Fruit fly (Drosophila melanogaster) whole organism, embryonic: ENCODE data around the gene r-cup.

Source experiments
- Aef1 ChIP-seq: fragments of 200-800 bp; sonication (Bioruptor generic); IDR thresholded peaks from 3 replicates; pipeline ENCODE4 v1.3.6; 2022; ENCODE audit warnings: missing biosample characterization, missing genetic modification characterization
- Bdp1 ChIP-seq: fragments of 200-800 bp; sonication (Bioruptor generic); optimal IDR thresholded peaks from 3 replicates; lab custom pipeline; 2016; ENCODE audit warnings: missing biosample characterization, missing genetic modification characterization
- BtbVII ChIP-seq: fragments of 200-800 bp; sonication (Bioruptor generic); optimal IDR thresholded peaks from 3 replicates; lab custom pipeline; 2017; ENCODE audit warnings: missing biosample characterization, mild to moderate bottlenecking, missing genetic modification characterization
- C15 ChIP-seq: fragments of 200-800 bp; sonication (Bioruptor generic); IDR thresholded peaks from 3 replicates; pipeline ENCODE4 v1.3.6; 2022; ENCODE audit warnings: missing biosample characterization, missing genetic modification characterization
- CG10979 ChIP-seq: fragments of 200-800 bp; sonication (Bioruptor generic); optimal IDR thresholded peaks from 2 replicates; lab custom pipeline; 2018; ENCODE audit warnings: missing biosample characterization, mild to moderate bottlenecking, missing genetic modification characterization, moderate library complexity
- CG14860 ChIP-seq: fragments of 200-800 bp; sonication (Bioruptor generic); IDR thresholded peaks from 3 replicates; pipeline ENCODE4 v1.3.6; 2022; ENCODE audit warnings: missing biosample characterization, missing genetic modification characterization; ENCODE audit not compliant: partially characterized antibody
- CG17186 ChIP-seq: fragments of 200-800 bp; sonication (Bioruptor generic); optimal IDR thresholded peaks from 3 replicates; lab custom pipeline; 2017; ENCODE audit warnings: missing biosample characterization, missing genetic modification reagents, missing genetic modification characterization
- CG17361 ChIP-seq: fragments of 200-800 bp; sonication (Bioruptor generic); IDR thresholded peaks from 3 replicates; pipeline ENCODE4 v1.3.6; 2022; ENCODE audit warnings: missing biosample characterization, missing genetic modification characterization
- CG17612 ChIP-seq: fragments of 200-800 bp; sonication (Bioruptor generic); IDR thresholded peaks from 2 replicates; pipeline ENCODE4 v1.3.6; 2022; ENCODE audit warnings: missing biosample characterization, missing genetic modification characterization
- CG18619 ChIP-seq: fragments of 200-800 bp; sonication (Bioruptor generic); optimal IDR thresholded peaks from 3 replicates; lab custom pipeline; 2017; ENCODE audit warnings: missing biosample characterization, mild to moderate bottlenecking, missing genetic modification characterization
- CG2116 ChIP-seq: fragments of 200-800 bp; sonication (Bioruptor generic); optimal IDR thresholded peaks from 3 replicates; lab custom pipeline; 2018; ENCODE audit warnings: missing biosample characterization, mild to moderate bottlenecking, missing genetic modification characterization
- CG2120 ChIP-seq: fragments of 200-800 bp; sonication (Bioruptor generic); optimal IDR thresholded peaks from 3 replicates; lab custom pipeline; 2016; ENCODE audit warnings: missing biosample characterization, missing genetic modification characterization
- CG3281 ChIP-seq: fragments of 200-800 bp; sonication (Bioruptor generic); optimal IDR thresholded peaks from 3 replicates; lab custom pipeline; 2017; ENCODE audit warnings: missing biosample characterization, mild to moderate bottlenecking, missing genetic modification characterization
- CG33213 ChIP-seq: fragments of 200-800 bp; sonication (Bioruptor generic); optimal IDR thresholded peaks from 3 replicates; lab custom pipeline; 2016; ENCODE audit warnings: missing biosample characterization, missing genetic modification characterization
- CG42726 ChIP-seq: fragments of 200-800 bp; sonication (Bioruptor generic); IDR thresholded peaks from 2 replicates; pipeline ENCODE4 v1.3.6; 2022; ENCODE audit warnings: missing biosample characterization, missing genetic modification characterization; ENCODE audit not compliant: partially characterized antibody
- CG4617 ChIP-seq: fragments of 200-800 bp; sonication (Bioruptor generic); optimal IDR thresholded peaks from 3 replicates; lab custom pipeline; 2016; ENCODE audit warnings: missing biosample characterization, missing genetic modification characterization, borderline replicate concordance
- CG7372 ChIP-seq: fragments of 200-800 bp; sonication (Bioruptor generic); IDR thresholded peaks from 2 replicates; pipeline ENCODE4 v1.3.6; 2022; ENCODE audit warnings: missing biosample characterization, missing genetic modification characterization
- CG7839 ChIP-seq: fragments of 200-800 bp; sonication (Bioruptor generic); optimal IDR thresholded peaks from 3 replicates; lab custom pipeline; 2018; ENCODE audit warnings: missing biosample characterization, mild to moderate bottlenecking, missing genetic modification characterization, moderate library complexity
- Dbx ChIP-seq: fragments of 200-800 bp; sonication (Bioruptor generic); IDR thresholded peaks from 3 replicates; pipeline ENCODE4 v1.3.6; 2022; ENCODE audit warnings: missing biosample characterization, missing genetic modification characterization
- Dip3 ChIP-seq: fragments of 200-800 bp; sonication (Bioruptor generic); optimal IDR thresholded peaks from 3 replicates; lab custom pipeline; 2016; ENCODE audit warnings: missing biosample characterization, missing genetic modification characterization
- Doc3 ChIP-seq: fragments of 200-800 bp; sonication (Bioruptor generic); IDR thresholded peaks from 3 replicates; pipeline ENCODE4 v1.3.6; 2022; ENCODE audit warnings: missing biosample characterization, missing genetic modification characterization; ENCODE audit not compliant: partially characterized antibody
- Fer1 ChIP-seq: fragments of 200-800 bp; sonication (Bioruptor generic); optimal IDR thresholded peaks from 2 replicates; lab custom pipeline; 2017; ENCODE audit warnings: missing biosample characterization, mild to moderate bottlenecking, missing genetic modification characterization
- H2.0 ChIP-seq: fragments of 200-800 bp; sonication (Bioruptor generic); IDR thresholded peaks from 2 replicates; pipeline ENCODE4 v1.3.6; 2022; ENCODE audit warnings: missing biosample characterization, missing genetic modification characterization
- HLH54F ChIP-seq: fragments of 200-800 bp; sonication (Bioruptor generic); optimal IDR thresholded peaks from 3 replicates; lab custom pipeline; 2016; ENCODE audit warnings: missing biosample characterization, missing genetic modification characterization
- HLHmδ ChIP-seq: fragments of 200-800 bp; sonication (Bioruptor generic); optimal IDR thresholded peaks from 2 replicates; lab custom pipeline; 2018; ENCODE audit warnings: missing biosample characterization, mild to moderate bottlenecking, missing genetic modification characterization, moderate library complexity
- Hr78 ChIP-seq, 2 experiments: fragments of 200-800 bp in 1 of 2; fragments of >200 bp in 1 of 2; sonication (Bioruptor generic) in 1 of 2; optimal IDR thresholded peaks; 2 replicates each; lab custom pipeline; 2017 to 2019; ENCODE audit warnings: missing biosample characterization in 2 of 2, missing genetic modification characterization in 2 of 2, mild to moderate bottlenecking in 1 of 2, moderate library complexity in 1 of 2
- Mad ChIP-seq: fragments of 200-800 bp; sonication (Bioruptor generic); optimal IDR thresholded peaks from 2 replicates; lab custom pipeline; 2016; ENCODE audit warnings: missing biosample characterization, missing genetic modification characterization
- PHDP ChIP-seq: fragments of 200-800 bp; sonication (Bioruptor generic); optimal IDR thresholded peaks from 3 replicates; lab custom pipeline; 2018; ENCODE audit warnings: missing biosample characterization, mild to moderate bottlenecking, missing genetic modification characterization, moderate library complexity
- Ptx1 ChIP-seq: fragments of 200-800 bp; sonication (Bioruptor generic); IDR thresholded peaks from 2 replicates; pipeline ENCODE4 v1.3.6; 2022; ENCODE audit warnings: missing biosample characterization, missing genetic modification characterization
- Sox100B ChIP-seq: fragments of 200-800 bp; sonication (Bioruptor generic); optimal IDR thresholded peaks from 3 replicates; lab custom pipeline; 2018; ENCODE audit warnings: missing biosample characterization, mild to moderate bottlenecking, missing genetic modification characterization
- TFAM ChIP-seq: fragments of 200-800 bp; sonication (Bioruptor generic); optimal IDR thresholded peaks from 2 replicates; lab custom pipeline; 2017; ENCODE audit warnings: missing biosample characterization, missing genetic modification characterization, inconsistent platforms
- Taf1 ChIP-seq: fragments of 200-800 bp; sonication (Bioruptor generic); IDR thresholded peaks from 2 replicates; pipeline ENCODE4 v1.3.6; 2022; ENCODE audit warnings: missing biosample characterization, missing genetic modification characterization
- Xrp1 ChIP-seq: fragments of 200-800 bp; sonication (Bioruptor generic); IDR thresholded peaks from 2 replicates; pipeline ENCODE4 v1.3.6; 2022; ENCODE audit warnings: missing biosample characterization, missing genetic modification characterization
- aop ChIP-seq: fragments of 200-800 bp; sonication (Bioruptor generic); IDR thresholded peaks from 2 replicates; pipeline ENCODE4 v1.3.6; 2022; ENCODE audit warnings: missing biosample characterization, missing genetic modification characterization
- ase ChIP-seq: fragments of 200-800 bp; sonication (Bioruptor generic); IDR thresholded peaks from 3 replicates; pipeline ENCODE4 v1.3.6; 2022; ENCODE audit warnings: missing biosample characterization, missing genetic modification characterization
- ems ChIP-seq: fragments of 200-800 bp; sonication (Bioruptor generic); optimal IDR thresholded peaks from 3 replicates; lab custom pipeline; 2016; ENCODE audit warnings: missing biosample characterization, missing genetic modification characterization
- gcm ChIP-seq: fragments of 200-800 bp; sonication (Bioruptor generic); optimal IDR thresholded peaks from 2 replicates; lab custom pipeline; 2019; ENCODE audit warnings: missing biosample characterization, mild to moderate bottlenecking, missing genetic modification characterization, moderate library complexity
- her ChIP-seq: fragments of 200-800 bp; sonication (Bioruptor generic); optimal IDR thresholded peaks from 2 replicates; lab custom pipeline; 2016; ENCODE audit warnings: missing biosample characterization, missing genetic modification characterization
- insv ChIP-seq, 2 experiments: fragments of 200-800 bp; sonication (Bioruptor generic); optimal IDR thresholded peaks; 3 replicates each; lab custom pipeline; 2016 to 2018; ENCODE audit warnings: missing biosample characterization in 2 of 2, missing genetic modification characterization in 2 of 2
- lola ChIP-seq, 3 experiments: fragments of >200 bp in 2 of 3; fragments of 200-800 bp in 1 of 3; sonication (Bioruptor generic) in 1 of 3; optimal IDR thresholded peaks; 2 replicates each; lab custom pipeline; 2017 to 2019; ENCODE audit warnings: missing biosample characterization in 3 of 3, missing genetic modification characterization in 3 of 3, mild to moderate bottlenecking in 1 of 3, moderate library complexity in 1 of 3
- pan ChIP-seq, 4 experiments: fragments of >200 bp in 3 of 4; fragments of 200-800 bp in 1 of 4; sonication (Bioruptor generic) in 1 of 4; optimal IDR thresholded peaks in 3 of 4; IDR thresholded peaks in 1 of 4; 2 replicates each; pipeline versions ENCODE4 v1.3.6 to Lab custom; 2017 to 2022; ENCODE audit warnings: missing biosample characterization in 2 of 4, missing genetic modification characterization in 2 of 4, mixed read lengths in 1 of 4
- prd ChIP-seq, 3 experiments: fragments of >200 bp in 2 of 3; fragments of 200-800 bp in 1 of 3; sonication (Bioruptor generic) in 1 of 3; optimal IDR thresholded peaks in 2 of 3; IDR thresholded peaks in 1 of 3; 2 replicates in 2 of 3; 3 replicates in 1 of 3; pipeline versions ENCODE4 v1.3.6 to Lab custom; 2017 to 2022; ENCODE audit warnings: missing biosample characterization in 1 of 3, missing genetic modification characterization in 1 of 3
- sisA ChIP-seq: fragments of 200-800 bp; sonication (Bioruptor generic); IDR thresholded peaks from 2 replicates; pipeline ENCODE4 v1.3.6; 2022; ENCODE audit warnings: missing biosample characterization, missing genetic modification characterization
- sob ChIP-seq: fragments of 200-800 bp; sonication (Bioruptor generic); IDR thresholded peaks from 2 replicates; pipeline ENCODE4 v1.3.6; 2022; ENCODE audit warnings: missing biosample characterization, missing genetic modification characterization
- ssp ChIP-seq: fragments of 200-800 bp; sonication (Bioruptor generic); IDR thresholded peaks from 2 replicates; pipeline ENCODE4 v1.3.6; 2022; ENCODE audit warnings: missing biosample characterization, missing genetic modification characterization
- tin ChIP-seq: fragments of 200-800 bp; sonication (Bioruptor generic); optimal IDR thresholded peaks from 3 replicates; lab custom pipeline; 2016; ENCODE audit warnings: missing biosample characterization, missing genetic modification characterization
- ttk ChIP-seq: fragments of 200-800 bp; sonication (Bioruptor generic); IDR thresholded peaks from 2 replicates; pipeline ENCODE4 v2.1.2; 2022; ENCODE audit warnings: missing biosample characterization, missing genetic modification characterization
- tx ChIP-seq: fragments of 200-800 bp; sonication (Bioruptor generic); optimal IDR thresholded peaks from 2 replicates; lab custom pipeline; 2016; ENCODE audit warnings: missing biosample characterization, missing genetic modification characterization
- vvl ChIP-seq: fragments of 200-800 bp; sonication (Bioruptor generic); IDR thresholded peaks from 2 replicates; pipeline ENCODE4 v1.3.6; 2022; ENCODE audit warnings: missing biosample characterization, missing genetic modification characterization

The r-cup gene

dm6 chrX:21058991-21059390 lies 33.3 kb upstream of the r-cup start (continued):
- TF ChIP-seq CG7839 (tag; lab: Kevin White, UChicago) (peak; percentile 93), CG2120 (GFP tag; lab: Kevin White, UChicago) (peak; percentile 87), C15 (GFP tag; lab: Robert Waterston, UW) (no peak), BtbVII (GFP tag; lab: Kevin White, UChicago) (peak; percentile 82), Ptx1 (GFP tag; lab: Robert Waterston, UW) (peak; percentile 88), ssp (GFP tag; lab: Robert Waterston, UW) (peak; percentile 64), Sox100B (GFP tag; lab: Kevin White, UChicago) (peak; percentile 86), aop (GFP tag; lab: Robert Waterston, UW) (no peak; the same call in 1 of the 2 replicates), H2.0 (GFP tag; lab: Robert Waterston, UW) (peak; percentile 90), sob (peak; percentile 82), sisA (GFP tag; lab: Robert Waterston, UW) (peak; percentile 87), CG14860 (GFP tag; lab: Robert Waterston, UW) (no peak), tin (GFP tag; lab: Kevin White, UChicago) (peak; percentile 86), her (GFP tag; lab: Kevin White, UChicago) (peak; percentile 91), TFAM (GFP tag; lab: Kevin White, UChicago) (peak; percentile 31), Taf1 (GFP tag; lab: Robert Waterston, UW) (peak; percentile 41; the same call in 1 of the 2 replicates), prd (optimal IDR thresholded peaks at IDR 0.05; lab: Kevin White, UChicago) (no peak), prd (GFP tag; IDR thresholded peaks at IDR 0.05; lab: Robert Waterston, UW) (peak; percentile 87), gcm (GFP tag; lab: Kevin White, UChicago) (peak; percentile 91), Dbx (GFP tag; lab: Robert Waterston, UW) (0 out of 3 replicates have a peak, but pooled peaks have one; percentile 42), CG17186 (GFP tag; lab: Kevin White, UChicago) (peak; percentile 53), CG2116 (GFP tag; lab: Kevin White, UChicago) (peak; percentile 53), PHDP (tag; lab: Kevin White, UChicago) (peak; percentile 93), ase (peak; percentile 71; the same call in 2 of the 3 replicates), vvl (peak; percentile 93), pan (optimal IDR thresholded peaks at IDR 0.05; lab: Kevin White, UChicago) (no peak), pan (GFP tag; optimal IDR thresholded peaks at IDR 0.05 in 1 of 2, IDR thresholded peaks at IDR 0.05 in 1 of 2) (peak in 1 of 2 experiments; percentile 82), Bdp1 (GFP tag; lab: Kevin White, UChicago) (peak; percentile 81), tx (peak; percentile 89), ttk (GFP tag; lab: Robert Waterston, UW) (peak; percentile 86), Doc3 (GFP tag; lab: Robert Waterston, UW) (no peak), CG18619 (GFP tag; lab: Kevin White, UChicago) (peak; percentile 86), Mad (GFP tag; lab: Kevin White, UChicago) (peak; percentile 86), HLH54F (peak; percentile 81), HLHmδ (GFP tag; lab: Kevin White, UChicago) (no peak), CG33213 (GFP tag; lab: Kevin White, UChicago) (peak; percentile 88), CG3281 (GFP tag; lab: Kevin White, UChicago) (peak; percentile 79), Hr78 (GFP tag; optimal IDR thresholded peaks at IDR 0.05; lab: Kevin White, UChicago) (peak in 1 of 2 experiments; percentile 92), insv (GFP tag; optimal IDR thresholded peaks at IDR 0.05; lab: Kevin White, UChicago) (peak in 1 of 2 experiments; percentile 23), CG10979 (peak; percentile 91), Aef1 (GFP tag; lab: Robert Waterston, UW) (peak; percentile 75), Fer1 (GFP tag; lab: Kevin White, UChicago) (peak; percentile 82), Xrp1 (peak; percentile 88), CG4617 (GFP tag; lab: Kevin White, UChicago) (peak; percentile 60), Dip3 (GFP tag; lab: Kevin White, UChicago) (peak; percentile 67), CG17612 (GFP tag; lab: Robert Waterston, UW) (peak; percentile 59), CG42726 (no peak), ems (GFP tag; lab: Kevin White, UChicago) (peak; percentile 84), lola (GFP tag; optimal IDR thresholded peaks at IDR 0.05; lab: Kevin White, UChicago) (peak in 1 of 3 experiments; percentile 90), CG7372 (GFP tag; lab: Robert Waterston, UW) (peak; percentile 43), CG17361 (GFP tag; lab: Robert Waterston, UW) (peak; percentile 88)
